Worm (Caenorhabditis elegans): Measurements from ENCODE around the gene T28H10.1.

Gene T28H10.1

DNA sequence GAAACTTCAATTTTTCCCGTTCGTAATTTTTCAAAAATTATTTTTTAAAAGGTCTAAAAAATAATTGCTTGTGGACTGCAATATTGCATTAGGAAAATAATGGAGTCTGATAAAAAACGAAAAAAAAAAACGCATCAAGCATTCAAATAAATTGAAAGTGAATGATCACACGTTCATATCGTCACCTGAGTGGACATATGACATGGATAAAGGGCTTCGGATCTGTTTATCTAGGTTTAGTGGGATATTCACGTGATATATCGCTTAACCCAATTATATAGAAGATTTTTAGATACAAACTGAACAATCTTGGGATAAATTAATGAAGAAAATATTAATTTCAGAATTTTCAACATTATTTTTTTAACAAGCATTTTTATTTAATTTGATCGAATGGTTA, 47.2 kb downstream of the T28H10.1 start:
- peak; percentile 14 for TF ChIP-seq snu-23 (GFP tag; optimal IDR thresholded peaks at IDR 0.05)
- TF ChIP-seq nhr-47 (tag; optimal IDR thresholded peaks at IDR 0.05): peak; percentile 26
- TF ChIP-seq ceh-90 (tag; optimal IDR thresholded peaks at IDR 0.05): no peak
- TF ChIP-seq Y116A8C.19 (tag; optimal IDR thresholded peaks at IDR 0.05; ENCODE audit: borderline replicate concordance): no peak
- peak; percentile 16 for TF ChIP-seq nhr-85 (tag)
- peak; percentile 43 for TF ChIP-seq pax-3 (tag; optimal IDR thresholded peaks at IDR 0.05)
- no peak for TF ChIP-seq elt-2 (tag; optimal IDR thresholded peaks at IDR 0.05)
- TF ChIP-seq lin-39 (tag; optimal IDR thresholded peaks at IDR 0.05): no peak
- peak; percentile 86 for TF ChIP-seq dsc-1 (tag; optimal IDR thresholded peaks at IDR 0.05)
- peak; percentile 70 for TF ChIP-seq blmp-1 (tag; optimal IDR thresholded peaks at IDR 0.05)
- TF ChIP-seq elt-3 (tag; optimal IDR thresholded peaks at IDR 0.05): peak in 1 of 6 experiments; percentile 12
- no peak for TF ChIP-seq C04F5.9 (tag; optimal IDR thresholded peaks at IDR 0.05)
- TF ChIP-seq lir-3 (tag; optimal IDR thresholded peaks at IDR 0.05; ENCODE audit: poor library complexity): no peak
- no peak for TF ChIP-seq unc-98 (GFP tag; IDR thresholded peaks at IDR 0.05)
- no peak for TF ChIP-seq tlp-1 (tag; optimal IDR thresholded peaks at IDR 0.05)
- no peak for TF ChIP-seq fos-1 (tag; optimal IDR thresholded peaks at IDR 0.05)
- TF ChIP-seq zag-1 (tag; optimal IDR thresholded peaks at IDR 0.05): no peak
- TF ChIP-seq lin-35 (GFP tag; optimal IDR thresholded peaks at IDR 0.05): no peak
- TF ChIP-seq aly-2 (tag; optimal IDR thresholded peaks at IDR 0.05): no peak

DNA sequence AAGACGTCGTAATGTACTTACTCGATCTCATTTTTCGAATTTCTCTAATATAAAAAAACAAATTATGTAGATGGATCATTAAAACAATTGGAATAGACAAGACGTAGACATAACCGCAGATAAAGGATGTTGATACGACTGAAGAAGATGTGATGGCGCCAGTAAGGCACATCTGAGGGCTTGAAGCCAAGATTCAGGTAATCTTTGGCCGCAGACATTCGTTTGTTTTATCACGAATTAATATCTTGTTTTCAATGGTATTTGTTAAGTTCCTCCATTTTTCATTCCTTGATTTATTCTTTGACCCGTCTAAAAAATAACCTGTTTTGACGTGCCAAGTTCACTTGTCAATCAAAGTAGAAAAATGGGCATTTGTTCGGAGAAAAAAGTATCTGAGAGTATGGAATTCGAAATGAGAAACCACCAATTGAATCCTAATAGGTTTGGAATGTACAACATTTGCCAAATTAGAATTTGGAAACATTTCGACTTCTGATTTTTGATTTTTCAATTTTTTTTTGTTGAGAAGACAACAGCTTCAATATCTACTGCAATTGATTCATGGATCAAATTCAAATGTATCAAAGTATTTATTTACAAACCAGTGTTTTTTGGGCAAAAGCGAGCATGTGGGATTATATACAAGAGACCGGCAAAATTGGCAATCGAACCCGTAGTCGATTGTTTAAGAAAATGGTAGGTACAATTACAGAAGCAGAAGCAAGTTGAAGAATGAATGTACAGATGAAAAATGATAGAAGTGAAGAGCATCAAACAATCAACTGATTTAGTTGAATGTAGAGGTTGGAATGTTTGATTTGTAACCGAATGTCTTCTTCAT, 48.3 kb downstream of the T28H10.1 start:
- TF ChIP-seq unc-130 (tag; optimal IDR thresholded peaks at IDR 0.05) (peak; percentile 85), nhr-47 (tag; optimal IDR thresholded peaks at IDR 0.05) (peak; percentile 31), ces-1 (GFP tag; optimal IDR thresholded peaks at IDR 0.05) (no peak), C16A3.4 (tag; optimal IDR thresholded peaks at IDR 0.05) (peak; percentile 41), tlp-1 (tag; optimal IDR thresholded peaks at IDR 0.05) (no peak), hlh-4 (tag; optimal IDR thresholded peaks at IDR 0.05) (no peak), nhr-237 (tag; optimal IDR thresholded peaks at IDR 0.05) (no peak), elt-3 (tag; optimal IDR thresholded peaks at IDR 0.05) (peak in 5 of 6 experiments; percentile 34 to 72 (median 55)), blmp-1 (tag; optimal IDR thresholded peaks at IDR 0.05) (peak; percentile 40), mep-1 (tag; optimal IDR thresholded peaks at IDR 0.05) (peak; percentile 14), alr-1 (tag; optimal IDR thresholded peaks at IDR 0.05; ENCODE audit: borderline replicate concordance) (no peak), zag-1 (tag; optimal IDR thresholded peaks at IDR 0.05) (no peak), snpc-4 (tag; optimal IDR thresholded peaks at IDR 0.05) (no peak), egl-13 (tag; optimal IDR thresholded peaks at IDR 0.05) (no peak), sox-4 (tag; optimal IDR thresholded peaks at IDR 0.05) (no peak), nhr-77 (tag; optimal IDR thresholded peaks at IDR 0.05) (no peak), ceh-8 (GFP tag; optimal IDR thresholded peaks at IDR 0.05) (no peak), dsc-1 (tag; optimal IDR thresholded peaks at IDR 0.05) (peak; percentile 21), C34B4.2 (tag; optimal IDR thresholded peaks at IDR 0.05) (no peak), aha-1 (tag; optimal IDR thresholded peaks at IDR 0.05) (no peak), irx-1 (tag; optimal IDR thresholded peaks at IDR 0.05) (no peak), nhr-12 (tag; optimal IDR thresholded peaks at IDR 0.05) (no peak), hpl-2 (GFP tag; optimal IDR thresholded peaks at IDR 0.05) (no peak), F16B12.6 (tag; optimal IDR thresholded peaks at IDR 0.05) (no peak), hlh-17 (GFP tag; optimal IDR thresholded peaks at IDR 0.05; ENCODE audit: borderline replicate concordance) (no peak), mef-2 (tag; optimal IDR thresholded peaks at IDR 0.05) (no peak), snu-23 (GFP tag; optimal IDR thresholded peaks at IDR 0.05) (peak; percentile 20), ceh-88 (GFP tag; IDR thresholded peaks at IDR 0.05) (no peak), zip-4 (GFP tag; optimal IDR thresholded peaks at IDR 0.05) (no peak), lin-35 (GFP tag; optimal IDR thresholded peaks at IDR 0.05) (peak in 1 of 2 experiments; percentile 20), skn-1 (tag; optimal IDR thresholded peaks at IDR 0.05) (no peak), unc-62 (GFP tag; optimal IDR thresholded peaks at IDR 0.05) (no peak), unc-86 (tag; optimal IDR thresholded peaks at IDR 0.05) (no peak), lin-13 (GFP tag; optimal IDR thresholded peaks at IDR 0.05) (no peak), ztf-4 (tag; optimal IDR thresholded peaks at IDR 0.05) (peak; percentile 38), ceh-82 (tag; optimal IDR thresholded peaks at IDR 0.05) (no peak), tbx-2 (tag; optimal IDR thresholded peaks at IDR 0.05) (peak; percentile 28), ztf-11 (tag; optimal IDR thresholded peaks at IDR 0.05) (no peak), nhr-11 (tag; optimal IDR thresholded peaks at IDR 0.05) (no peak)

Measured in whole organism, L1 larva.